Fruit fly (Drosophila melanogaster) whole organism: ENCODE results near the gene CG14655.

Source experiments
- CG8478 ChIP-seq: fragments of >200 bp; optimal IDR thresholded peaks from 2 replicates; lab custom pipeline; 2018; ENCODE audit warnings: inconsistent platforms
- Dll ChIP-seq: fragments of >200 bp; optimal IDR thresholded peaks from 2 replicates; lab custom pipeline; 2017
- EcR ChIP-seq, 2 experiments: fragments of >200 bp; optimal IDR thresholded peaks; 2 replicates each; lab custom pipeline; 2017; ENCODE audit warnings: missing biosample characterization in 2 of 2, missing genetic modification characterization in 2 of 2, missing genetic modification reagents in 2 of 2
- pan ChIP-seq: fragments of >200 bp; optimal IDR thresholded peaks from 2 replicates; lab custom pipeline; 2017
- psq ChIP-seq: fragments of >200 bp; optimal IDR thresholded peaks from 2 replicates; lab custom pipeline; 2017
- usp ChIP-seq: fragments of >200 bp; optimal IDR thresholded peaks from 2 replicates; lab custom pipeline; 2017; ENCODE audit warnings: missing biosample characterization, missing genetic modification characterization, mixed read lengths

CG14655 gene

DNA sequence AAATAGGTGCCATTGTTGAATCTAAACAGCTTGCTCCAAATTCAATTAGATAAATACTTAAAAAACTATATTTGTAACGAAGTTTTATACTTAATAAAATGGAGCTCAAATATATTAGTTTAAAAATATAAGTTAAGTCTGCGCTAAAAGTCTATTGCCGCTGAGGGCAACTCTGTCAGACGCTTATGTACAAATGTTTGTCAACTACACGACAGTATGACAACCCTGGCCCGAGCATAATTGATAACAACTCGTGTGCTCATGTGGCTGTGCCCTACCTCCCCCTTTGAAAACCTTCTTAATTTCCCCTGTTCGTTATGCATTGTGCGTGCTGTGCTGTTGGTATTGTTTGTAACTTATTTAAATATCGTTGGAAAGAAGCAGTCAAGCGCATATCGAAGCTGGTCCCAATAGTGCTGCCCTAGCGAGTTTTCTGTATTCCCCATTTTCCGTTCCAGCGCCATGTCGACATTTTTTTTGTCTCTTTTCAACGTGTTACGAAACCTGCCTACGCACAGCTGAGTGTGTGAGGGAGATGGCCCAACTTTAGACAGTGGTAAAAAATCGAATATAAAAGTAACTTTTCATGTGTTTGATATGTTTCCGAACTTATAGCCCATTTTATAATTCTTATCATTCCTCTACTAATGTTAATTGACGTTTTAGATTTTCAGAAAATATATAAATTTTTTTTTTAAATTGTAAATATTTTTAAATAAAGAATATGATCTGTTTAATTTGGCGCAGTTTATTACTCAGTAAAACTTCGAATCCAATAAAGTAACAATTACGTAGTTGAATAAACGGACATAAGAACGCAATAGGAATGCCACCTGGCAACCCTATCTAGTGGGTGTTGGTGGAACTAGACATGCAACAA is 25.0 kb upstream of the CG14655 start:
- TF ChIP-seq usp (GFP tag; lab: Kevin White, UChicago): no peak
- no peak for TF ChIP-seq CG8478 (lab: Kevin White, UChicago)
- no peak for TF ChIP-seq EcR (GFP tag; optimal IDR thresholded peaks at IDR 0.05; lab: Kevin White, UChicago)
- TF ChIP-seq Dll (lab: Kevin White, UChicago): no peak
- no peak for TF ChIP-seq pan
- TF ChIP-seq psq: no peak

DNA sequence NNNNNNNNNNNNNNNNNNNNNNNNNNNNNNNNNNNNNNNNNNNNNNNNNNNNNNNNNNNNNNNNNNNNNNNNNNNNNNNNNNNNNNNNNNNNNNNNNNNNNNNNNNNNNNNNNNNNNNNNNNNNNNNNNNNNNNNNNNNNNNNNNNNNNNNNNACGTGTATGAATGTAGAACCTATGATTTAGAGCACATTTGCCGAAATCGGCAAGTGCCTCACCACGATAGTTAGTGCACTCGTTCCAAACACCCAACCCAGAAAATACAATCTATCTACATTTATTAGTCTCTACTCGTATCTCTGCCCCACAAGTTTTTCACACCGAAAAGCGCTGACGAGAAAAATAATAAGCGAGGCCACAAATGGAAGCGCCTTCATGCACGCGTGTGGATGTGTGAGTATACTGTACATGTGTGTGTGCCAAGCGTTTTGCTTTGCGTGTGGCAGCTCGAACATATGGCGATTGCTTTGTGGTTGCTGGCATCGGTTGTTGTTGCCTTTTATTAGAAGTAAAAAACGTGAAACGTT is 24.1 kb upstream of the CG14655 start:
- TF ChIP-seq pan (no peak), EcR (GFP tag; optimal IDR thresholded peaks at IDR 0.05; lab: Kevin White, UChicago) (no peak), usp (GFP tag; lab: Kevin White, UChicago) (no peak), psq (no peak), CG8478 (lab: Kevin White, UChicago) (no peak), Dll (lab: Kevin White, UChicago) (no peak)

DNA sequence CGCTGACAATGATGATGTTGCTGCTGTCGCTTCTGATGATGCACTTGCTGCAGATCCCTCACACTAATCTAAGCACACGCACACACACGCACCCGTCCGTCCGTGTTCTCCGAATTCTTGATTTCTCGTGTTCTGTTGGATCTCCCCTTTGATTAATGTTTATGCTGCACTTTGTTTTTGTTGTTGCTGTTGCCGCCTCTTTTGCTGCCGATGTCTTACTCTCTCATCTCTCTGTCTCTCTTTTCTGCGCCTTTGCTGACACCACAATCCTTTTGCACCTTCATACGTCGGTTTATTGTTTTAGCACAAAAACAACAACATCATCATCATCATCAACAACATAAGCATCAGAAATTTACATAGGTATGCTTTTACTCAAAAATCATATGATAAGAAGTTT is 17.9 kb upstream of the CG14655 start:
- TF ChIP-seq CG8478 (lab: Kevin White, UChicago): no peak
- TF ChIP-seq psq: no peak
- TF ChIP-seq EcR (GFP tag; optimal IDR thresholded peaks at IDR 0.05; lab: Kevin White, UChicago): no peak
- TF ChIP-seq pan: no peak
- TF ChIP-seq usp (GFP tag; lab: Kevin White, UChicago): no peak
- TF ChIP-seq Dll (lab: Kevin White, UChicago): no peak

DNA sequence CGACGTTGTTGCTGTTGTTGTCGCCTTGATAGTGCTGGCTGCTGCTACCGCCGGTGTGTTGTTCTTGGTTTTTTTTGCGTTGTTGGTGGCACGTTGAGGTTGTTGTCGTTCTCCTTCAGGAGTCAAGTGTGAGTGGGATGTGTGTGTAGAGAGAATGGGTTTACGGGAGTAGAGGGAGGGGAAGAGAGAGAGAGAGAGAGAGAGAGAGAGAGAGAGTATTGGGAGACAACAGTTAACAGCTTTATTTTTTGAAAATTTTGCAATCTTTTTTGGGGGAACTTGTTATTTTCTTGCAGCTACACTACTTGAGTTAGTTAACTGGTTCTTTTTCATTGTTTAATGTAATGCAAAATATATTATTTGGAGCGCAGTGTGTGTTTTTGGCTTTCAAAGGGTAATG is 17.5 kb upstream of the CG14655 start:
- no peak for TF ChIP-seq psq
- no peak for TF ChIP-seq pan
- no peak for TF ChIP-seq EcR (GFP tag; optimal IDR thresholded peaks at IDR 0.05; lab: Kevin White, UChicago)
- TF ChIP-seq usp (GFP tag; lab: Kevin White, UChicago): no peak
- TF ChIP-seq CG8478 (lab: Kevin White, UChicago): no peak
- TF ChIP-seq Dll (lab: Kevin White, UChicago): no peak

DNA sequence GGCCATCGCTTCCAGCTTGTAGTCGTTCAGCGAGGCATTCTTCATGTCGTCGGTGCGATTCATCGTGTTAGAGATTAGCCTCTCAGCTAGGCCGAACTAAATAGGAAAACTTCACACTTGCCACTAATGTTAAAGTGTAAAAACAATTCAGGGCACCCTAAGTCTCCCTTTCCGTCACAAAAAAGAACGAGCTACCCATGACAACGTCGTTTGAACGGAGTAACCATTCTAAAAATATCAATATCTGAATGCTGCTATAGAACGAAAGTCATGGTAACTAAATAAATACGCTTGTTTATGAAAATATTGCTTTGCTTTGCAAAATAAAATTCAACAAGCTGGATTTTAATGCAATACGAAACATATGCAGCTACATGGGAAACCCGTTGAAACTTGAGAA is 4.5 kb upstream of the CG14655 start, which contains the start of gene Ccdc39:
Ccdc39 (minus strand) TSS at position 101 of the 400 bp plus-strand sequence.
- TF ChIP-seq CG8478 (lab: Kevin White, UChicago): no peak
- no peak for TF ChIP-seq Dll (lab: Kevin White, UChicago)
- TF ChIP-seq psq: no peak
- TF ChIP-seq usp (GFP tag; lab: Kevin White, UChicago): no peak
- no peak for TF ChIP-seq pan
- TF ChIP-seq EcR (GFP tag; optimal IDR thresholded peaks at IDR 0.05; lab: Kevin White, UChicago): no peak

DNA sequence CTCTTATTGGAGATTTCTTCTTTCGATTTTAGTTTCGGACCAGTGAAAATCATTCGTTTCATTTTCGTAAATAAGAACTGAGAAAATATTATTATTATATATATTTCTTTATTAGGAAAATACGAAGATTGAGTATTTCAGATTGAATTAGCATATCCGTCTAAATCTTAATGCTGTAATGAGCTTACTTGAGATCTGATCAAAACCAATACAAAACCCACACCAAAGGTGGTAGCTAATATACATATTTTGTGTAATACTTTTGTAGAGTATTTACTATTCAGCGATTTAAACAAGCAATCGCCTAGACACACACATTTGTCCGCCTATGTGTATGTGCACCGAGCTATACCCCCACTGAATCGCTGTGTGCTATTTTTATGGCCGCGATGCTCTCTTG is 619 bp upstream of the CG14655 start:
- TF ChIP-seq CG8478 (lab: Kevin White, UChicago): no peak
- no peak for TF ChIP-seq EcR (GFP tag; optimal IDR thresholded peaks at IDR 0.05; lab: Kevin White, UChicago)
- no peak for TF ChIP-seq psq
- TF ChIP-seq Dll (lab: Kevin White, UChicago): no peak
- no peak for TF ChIP-seq pan
- no peak for TF ChIP-seq usp (GFP tag; lab: Kevin White, UChicago)

DNA sequence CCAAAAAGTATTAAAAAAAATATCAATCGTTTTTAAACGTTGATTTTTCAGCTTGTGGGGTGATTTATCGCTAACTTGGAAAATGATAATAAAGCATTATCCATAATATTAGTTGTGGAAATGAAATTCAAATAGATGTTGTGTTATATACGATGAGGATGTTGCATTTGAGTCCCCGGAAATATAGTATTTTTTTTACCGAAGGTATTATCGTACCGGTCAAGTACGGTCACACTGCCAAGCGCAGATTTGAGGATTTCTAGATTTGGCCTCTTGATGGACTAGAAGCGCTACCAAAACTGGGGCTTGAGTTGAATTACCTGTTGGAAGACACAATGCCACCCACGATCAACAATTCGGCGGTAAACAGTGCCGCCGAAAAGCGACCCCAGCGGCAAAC is 4.7 kb downstream of the CG14655 start:
- no peak for TF ChIP-seq CG8478 (lab: Kevin White, UChicago)
- TF ChIP-seq EcR (GFP tag; optimal IDR thresholded peaks at IDR 0.05; lab: Kevin White, UChicago): no peak
- no peak for TF ChIP-seq usp (GFP tag; lab: Kevin White, UChicago)
- no peak for TF ChIP-seq pan
- no peak for TF ChIP-seq psq
- no peak for TF ChIP-seq Dll (lab: Kevin White, UChicago)

DNA sequence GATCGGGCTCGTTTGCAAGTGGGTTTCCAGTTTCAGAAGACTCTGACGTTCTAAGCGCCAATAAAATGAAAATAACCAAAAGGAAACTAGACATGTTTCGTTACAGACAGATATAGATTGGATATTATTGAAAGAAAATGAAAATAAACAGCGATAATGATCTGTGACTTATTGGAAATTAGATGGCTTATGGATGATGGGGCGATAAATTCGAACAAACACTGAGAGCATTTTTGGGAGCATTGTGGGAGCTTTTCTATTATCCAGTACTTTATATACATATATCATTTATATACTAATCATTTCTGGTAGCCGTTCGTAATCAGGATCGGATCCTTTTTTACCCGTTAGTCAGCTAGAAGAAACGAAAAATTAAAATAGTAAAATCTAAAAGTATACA is 5.1 kb downstream of the CG14655 start, which contains the start of gene CG44088:
CG44088 (minus strand) TSS at position 101 of the 400 bp plus-strand sequence.
- TF ChIP-seq CG8478 (lab: Kevin White, UChicago) (no peak), usp (GFP tag; lab: Kevin White, UChicago) (no peak), EcR (GFP tag; optimal IDR thresholded peaks at IDR 0.05; lab: Kevin White, UChicago) (no peak), pan (no peak), Dll (lab: Kevin White, UChicago) (no peak), psq (no peak)

DNA sequence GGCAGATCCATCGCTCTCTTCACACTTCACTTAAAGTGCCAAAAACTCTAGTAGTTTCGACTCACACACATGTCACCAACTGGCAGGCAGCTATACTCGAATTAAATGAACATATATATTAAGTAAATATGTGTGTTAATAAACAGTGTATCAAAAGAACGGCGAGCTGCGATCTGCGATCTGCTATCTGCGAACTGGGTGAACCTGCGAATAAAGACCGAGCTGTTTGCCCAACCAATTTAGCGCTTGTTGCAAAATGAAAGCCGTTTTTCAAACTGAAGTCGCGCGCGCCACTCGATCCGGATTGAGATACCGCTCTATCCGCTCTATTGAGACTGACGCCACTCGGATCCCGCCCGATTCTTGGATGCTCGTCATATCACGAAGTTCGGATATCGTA is 7.0 kb downstream of the CG14655 start, which contains the start of gene CG44098:
CG44098 (minus strand) TSS at position 101 of the 400 bp plus-strand sequence.
- TF ChIP-seq EcR (GFP tag; optimal IDR thresholded peaks at IDR 0.05; lab: Kevin White, UChicago) (no peak), CG8478 (lab: Kevin White, UChicago) (no peak), psq (no peak), usp (GFP tag; lab: Kevin White, UChicago) (no peak), Dll (lab: Kevin White, UChicago) (no peak), pan (no peak)

DNA sequence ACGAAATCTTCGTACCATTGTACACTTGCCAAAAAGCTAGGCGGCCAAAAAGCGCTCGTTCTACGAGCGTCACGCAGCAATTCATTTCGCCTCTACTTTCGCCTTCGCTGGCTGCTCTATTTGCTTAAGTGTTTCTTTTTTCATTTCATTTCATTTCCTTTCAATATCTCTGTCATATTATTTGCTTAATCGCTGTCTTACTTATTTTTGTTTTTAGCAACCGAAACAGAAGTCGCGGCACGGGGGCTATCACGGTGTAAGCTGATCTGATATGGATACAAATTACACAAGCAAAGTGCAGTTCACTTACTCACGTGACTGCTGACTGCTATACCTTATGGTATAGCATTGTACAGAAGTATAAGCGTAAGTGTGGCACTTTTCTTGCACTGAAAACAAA is 8.8 kb downstream of the CG14655 start:
- TF ChIP-seq CG8478 (lab: Kevin White, UChicago): no peak
- no peak for TF ChIP-seq psq
- TF ChIP-seq EcR (GFP tag; optimal IDR thresholded peaks at IDR 0.05; lab: Kevin White, UChicago): no peak
- no peak for TF ChIP-seq Dll (lab: Kevin White, UChicago)
- no peak for TF ChIP-seq usp (GFP tag; lab: Kevin White, UChicago)
- no peak for TF ChIP-seq pan

DNA sequence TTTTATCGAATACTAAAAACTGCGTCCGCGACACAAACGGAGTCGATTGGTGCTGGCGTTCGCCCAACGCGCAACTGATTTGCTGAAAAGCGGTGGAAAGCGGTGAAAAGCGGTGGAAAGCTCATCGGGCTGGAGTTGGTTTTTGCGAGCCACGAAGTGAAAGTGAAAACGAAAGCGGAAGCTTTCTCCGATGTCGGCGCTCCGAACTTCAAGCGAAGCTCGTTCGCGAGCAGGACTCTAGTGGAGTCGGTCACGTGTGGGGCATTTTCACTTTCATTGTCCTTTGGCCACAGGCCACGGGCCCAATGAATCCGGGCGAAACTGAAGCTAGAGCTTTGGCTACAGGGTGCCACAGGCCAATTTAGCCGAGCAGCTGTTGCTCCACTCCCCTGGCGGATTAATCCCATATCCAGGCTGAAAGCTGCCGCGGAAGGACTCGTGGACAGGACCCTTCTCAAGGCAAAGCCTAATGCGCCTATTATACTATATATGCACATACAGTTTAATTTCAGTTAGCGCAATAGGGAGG is 11.3 kb downstream of the CG14655 start:
- no peak for TF ChIP-seq Dll (lab: Kevin White, UChicago)
- TF ChIP-seq CG8478 (lab: Kevin White, UChicago): no peak
- no peak for TF ChIP-seq psq

DNA sequence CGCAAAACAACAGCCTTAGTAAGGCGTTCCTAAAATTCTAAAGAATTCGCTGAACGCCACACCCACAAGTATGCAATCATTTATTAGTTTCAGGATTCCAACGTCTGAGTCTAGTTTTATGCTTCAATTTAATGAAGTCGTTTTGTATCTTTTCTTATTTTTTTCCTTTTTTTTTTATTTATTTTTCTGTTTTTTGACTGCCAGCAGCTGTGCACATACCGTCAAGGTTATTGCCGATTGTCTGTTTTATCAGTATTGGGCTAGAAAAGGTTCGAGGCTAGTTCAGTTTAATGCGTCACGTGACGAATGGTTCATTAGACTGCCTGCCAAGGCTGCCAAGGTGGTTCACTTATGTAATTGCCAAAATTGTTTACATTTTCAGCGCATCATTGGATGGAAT is 18.7 kb downstream of the CG14655 start:
- TF ChIP-seq EcR (GFP tag; optimal IDR thresholded peaks at IDR 0.05; lab: Kevin White, UChicago) (no peak), pan (no peak), Dll (lab: Kevin White, UChicago) (no peak)
